Fruit fly (Drosophila melanogaster) S2 (cell line): ENCODE data around the gene Dab.

Experiments used
- CG8478 ChIP-seq: fragments of >200 bp; optimal IDR thresholded peaks from 2 replicates; lab custom pipeline; 2018
- CTCF ChIP-seq, 2 experiments: fragments of >200 bp; optimal IDR thresholded peaks; 2 replicates each; lab custom pipeline; 2018

DNA sequence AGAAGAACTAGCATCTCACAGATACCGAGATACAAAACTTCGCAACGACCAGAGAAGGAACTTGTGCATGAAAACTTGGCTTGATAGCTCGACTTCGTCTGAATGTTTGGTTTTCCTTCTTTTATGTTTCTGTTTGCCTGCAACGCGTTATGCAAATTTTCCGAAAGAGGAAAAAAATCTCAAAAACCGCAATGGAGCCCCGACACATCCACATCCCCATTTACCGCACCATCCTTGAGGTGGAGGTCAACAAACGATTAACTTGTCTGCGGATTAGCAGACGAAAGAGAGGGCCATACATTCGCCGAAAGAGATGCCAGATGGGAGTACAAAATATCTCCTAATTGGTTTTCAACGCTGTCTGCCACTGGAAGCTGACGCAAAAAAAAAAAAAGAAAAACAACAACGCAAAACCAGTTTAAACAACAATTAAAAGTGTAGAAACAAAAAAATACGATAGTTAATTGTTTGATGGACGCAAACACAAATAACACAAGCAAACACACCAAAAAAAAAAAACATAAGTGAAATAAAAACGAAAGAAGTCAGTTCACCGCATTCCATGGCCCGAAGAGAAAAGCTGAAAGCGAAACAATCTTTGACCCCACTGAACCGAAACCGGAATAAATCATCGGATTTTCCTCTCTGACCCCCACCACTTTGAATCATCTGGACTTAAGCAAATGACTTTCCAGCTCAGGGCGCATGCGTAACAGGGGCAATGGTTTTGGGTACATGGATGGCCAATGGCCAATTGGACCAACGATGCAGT is 16.7 kb upstream of the Dab start:
- no peak for TF ChIP-seq CTCF (optimal IDR thresholded peaks at IDR 0.05; lab: Kevin White, UChicago)
- no peak for TF ChIP-seq CG8478 (lab: Kevin White, UChicago)
